Fruit fly (Drosophila melanogaster): ENCODE results near the gene Rab3-GAP.

dm6 chr2L:12096396-12096813 lies 33.4 kb upstream of the Rab3-GAP start, which contains the start of the genes CG6712 and Mt2:
- TF ChIP-seq pdm3 (GFP tag; optimal IDR thresholded peaks at IDR 0.05) (no peak), OdsH (GFP tag; optimal IDR thresholded peaks at IDR 0.05) (no peak), Lpt (GFP tag; optimal IDR thresholded peaks at IDR 0.05) (no peak), Sox14 (GFP tag; optimal IDR thresholded peaks at IDR 0.05) (no peak), dsx (GFP tag; optimal IDR thresholded peaks at IDR 0.05; ENCODE audit: poor library complexity, severe bottlenecking) (no peak), CG6792 (GFP tag; optimal IDR thresholded peaks at IDR 0.05) (no peak), CG6808 (GFP tag; optimal IDR thresholded peaks at IDR 0.05) (no peak), Ets21C (GFP tag; optimal IDR thresholded peaks at IDR 0.05) (no peak), vri (GFP tag; optimal IDR thresholded peaks at IDR 0.05) (no peak), CG11902 (GFP tag; optimal IDR thresholded peaks at IDR 0.05) (no peak)

Data from whole organism, prepupa.